Worm (Caenorhabditis elegans): ENCODE measurements around the gene C17B7.14.

C17B7.14 gene

DNA sequence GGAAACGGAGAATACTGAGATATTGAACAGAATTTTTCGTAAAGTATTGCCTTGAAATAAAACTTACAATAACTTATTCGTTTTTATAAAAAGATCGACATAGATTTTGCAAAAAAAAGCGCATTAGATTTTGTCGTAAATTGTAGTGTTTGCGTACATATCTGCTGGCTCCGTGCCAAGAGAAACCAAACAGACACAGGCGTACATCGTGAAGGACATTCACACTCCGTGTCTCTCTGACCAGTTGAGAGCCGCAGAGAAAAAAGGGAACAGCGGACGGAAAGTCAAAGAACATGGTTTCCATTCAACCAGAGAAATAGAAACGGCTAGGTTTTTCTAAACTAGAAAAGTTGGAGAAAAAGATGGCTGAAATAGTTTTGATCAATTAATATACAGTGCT, 5.0 kb downstream of the C17B7.14 start, which contains the start of gene arrd-19 (continued):
- TF ChIP-seq mef-2 (tag; optimal IDR thresholded peaks at IDR 0.05) (no peak), efl-3 (GFP tag; optimal IDR thresholded peaks at IDR 0.05) (no peak), lir-3 (tag; optimal IDR thresholded peaks at IDR 0.05; ENCODE audit: poor library complexity) (no peak), isw-1 (GFP tag; IDR thresholded peaks at IDR 0.05) (peak; percentile 38; the same call in 1 of the 2 replicates), fos-1 (tag; optimal IDR thresholded peaks at IDR 0.05) (peak; percentile 53), rnt-1 (tag; optimal IDR thresholded peaks at IDR 0.05) (peak; percentile 78), alr-1 (tag; optimal IDR thresholded peaks at IDR 0.05; ENCODE audit: borderline replicate concordance) (no peak), lsy-2 (tag; optimal IDR thresholded peaks at IDR 0.05) (peak; percentile 75 to 81), egl-13 (tag; optimal IDR thresholded peaks at IDR 0.05) (peak; percentile 19), tlp-1 (tag; optimal IDR thresholded peaks at IDR 0.05) (no peak), hlh-17 (GFP tag; optimal IDR thresholded peaks at IDR 0.05; ENCODE audit: borderline replicate concordance) (no peak), lin-35 (GFP tag; optimal IDR thresholded peaks at IDR 0.05) (peak; percentile 49 to 64), hlh-4 (tag; optimal IDR thresholded peaks at IDR 0.05) (no peak), aly-2 (tag; optimal IDR thresholded peaks at IDR 0.05) (no peak), skn-1 (tag; optimal IDR thresholded peaks at IDR 0.05) (peak; percentile 52), nhr-76 (tag; optimal IDR thresholded peaks at IDR 0.05) (no peak), aha-1 (tag; optimal IDR thresholded peaks at IDR 0.05) (no peak), lin-39 (tag; optimal IDR thresholded peaks at IDR 0.05) (no peak), ceh-63 (GFP tag; optimal IDR thresholded peaks at IDR 0.05) (no peak), xbp-1 (tag; optimal IDR thresholded peaks at IDR 0.05) (peak; percentile 56), irx-1 (tag; optimal IDR thresholded peaks at IDR 0.05) (peak; percentile 58), sup-37 (GFP tag; optimal IDR thresholded peaks at IDR 0.05) (no peak), nhr-90 (tag; optimal IDR thresholded peaks at IDR 0.05; ENCODE audit: poor library complexity) (peak; percentile 34), ces-1 (GFP tag; optimal IDR thresholded peaks at IDR 0.05) (no peak), C34B4.2 (tag; optimal IDR thresholded peaks at IDR 0.05) (no peak), fkh-4 (tag; optimal IDR thresholded peaks at IDR 0.05; ENCODE audit: borderline replicate concordance) (no peak), ets-5 (GFP tag; IDR thresholded peaks at IDR 0.05) (no peak), pag-3 (tag; optimal IDR thresholded peaks at IDR 0.05; ENCODE audit: borderline replicate concordance, insufficient read depth) (peak; percentile 67), C04F5.9 (tag; optimal IDR thresholded peaks at IDR 0.05) (no peak), ceh-8 (GFP tag; optimal IDR thresholded peaks at IDR 0.05) (no peak), elt-2 (tag; optimal IDR thresholded peaks at IDR 0.05) (peak; percentile 16), pax-3 (tag; optimal IDR thresholded peaks at IDR 0.05) (no peak), nhr-71 (tag; optimal IDR thresholded peaks at IDR 0.05) (peak; percentile 88), nhr-19 (GFP tag; conservative IDR thresholded peaks at IDR 0.05) (peak; percentile 77), lin-15B (tag; optimal IDR thresholded peaks at IDR 0.05) (peak; percentile 21), ztf-4 (tag; optimal IDR thresholded peaks at IDR 0.05) (no peak), fkh-8 (tag; optimal IDR thresholded peaks at IDR 0.05) (peak; percentile 66), lin-14 (GFP tag; optimal IDR thresholded peaks at IDR 0.05) (peak; percentile 98), jun-1 (tag; optimal IDR thresholded peaks at IDR 0.05) (peak; percentile 29), tbx-2 (tag; optimal IDR thresholded peaks at IDR 0.05) (peak; percentile 73), dpl-1 (GFP tag; optimal IDR thresholded peaks at IDR 0.05) (peak; percentile 46 to 76 (median 63))

DNA sequence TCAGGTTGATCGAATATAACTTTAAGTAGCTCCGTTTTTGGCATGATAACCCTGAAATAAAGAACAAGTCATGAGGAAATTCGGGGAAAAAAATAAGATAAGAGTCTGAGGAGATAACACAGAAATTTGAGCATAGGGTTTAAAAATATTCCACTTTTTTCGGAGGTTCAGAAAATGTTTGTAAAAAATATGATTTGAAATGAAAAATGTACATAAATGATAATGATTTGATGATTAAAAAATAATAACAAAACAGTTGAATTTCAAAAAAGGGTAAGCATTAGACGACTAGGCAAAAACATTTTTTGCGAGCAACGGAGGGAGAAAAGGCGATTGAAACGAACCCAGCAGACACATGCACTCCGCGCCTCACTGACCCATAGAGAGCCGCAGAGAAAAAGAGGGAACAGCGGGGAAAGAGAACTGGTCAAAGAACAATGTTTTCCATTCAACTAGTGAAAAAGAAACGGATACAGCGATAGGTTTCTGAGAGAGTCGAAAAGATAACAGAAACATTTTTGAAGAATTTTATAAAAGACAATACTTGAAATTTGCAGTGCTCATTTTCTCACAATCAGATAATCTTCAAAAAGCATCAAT, 8.2 kb downstream of the C17B7.14 start, which contains the start of gene arrd-18:
TSS of gene arrd-18 (minus strand) at position 51 of the 600 bp plus-strand sequence.
- TF ChIP-seq unc-30 (tag; optimal IDR thresholded peaks at IDR 0.05), result no peak
- TF ChIP-seq F16B12.6 (tag; optimal IDR thresholded peaks at IDR 0.05), result no peak
- no peak for TF ChIP-seq nhr-237 (tag; optimal IDR thresholded peaks at IDR 0.05)
- peak; percentile 51 for TF ChIP-seq snu-23 (GFP tag; optimal IDR thresholded peaks at IDR 0.05)
- no peak for TF ChIP-seq mdl-1 (tag; optimal IDR thresholded peaks at IDR 0.05)
- no peak for TF ChIP-seq ceh-8 (GFP tag; optimal IDR thresholded peaks at IDR 0.05)
- no peak for TF ChIP-seq skn-1 (tag; optimal IDR thresholded peaks at IDR 0.05)
- TF ChIP-seq nhr-84 (tag; optimal IDR thresholded peaks at IDR 0.05), result no peak
- TF ChIP-seq isw-1 (GFP tag; IDR thresholded peaks at IDR 0.05), result no peak
- TF ChIP-seq tlp-1 (tag; optimal IDR thresholded peaks at IDR 0.05), result no peak
- TF ChIP-seq nhr-85 (tag), result peak; percentile 21
- no peak for TF ChIP-seq pag-3 (tag; optimal IDR thresholded peaks at IDR 0.05; ENCODE audit: borderline replicate concordance, insufficient read depth)
- TF ChIP-seq nhr-76 (tag; optimal IDR thresholded peaks at IDR 0.05), result no peak
- no peak for TF ChIP-seq lin-13 (GFP tag; optimal IDR thresholded peaks at IDR 0.05)
- no peak for TF ChIP-seq nhr-77 (tag; optimal IDR thresholded peaks at IDR 0.05)
- TF ChIP-seq unc-62 (GFP tag; optimal IDR thresholded peaks at IDR 0.05), result no peak
- no peak for TF ChIP-seq swsn-7 (tag; optimal IDR thresholded peaks at IDR 0.05)
- TF ChIP-seq hlh-4 (tag; optimal IDR thresholded peaks at IDR 0.05), result no peak

All from whole organism, L1 larva.